Fruit fly (Drosophila melanogaster): ENCODE data around the gene sens.
A peak's percentile ranks its signal among the peaks of the same experiment; 100 is the strongest.

Gene sens

DNA sequence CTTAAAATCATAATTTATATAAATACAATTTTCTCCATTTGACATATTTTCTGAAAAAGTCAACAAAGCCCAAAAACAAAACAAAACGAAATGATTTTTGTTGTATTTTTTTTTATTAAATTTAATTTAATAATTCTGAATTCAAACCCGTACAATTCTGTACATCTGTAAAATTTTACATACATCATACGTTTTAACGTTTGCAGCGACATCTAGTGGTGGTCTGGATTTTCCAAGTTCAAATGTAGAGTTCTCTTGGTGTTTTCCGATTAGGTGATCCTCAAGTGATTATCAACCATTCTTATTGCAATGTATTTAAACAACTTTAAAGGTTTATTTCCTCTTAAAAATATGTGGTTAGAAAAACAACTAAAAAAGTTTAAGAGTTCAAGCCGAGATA lies 10.1 kb upstream of the sens start (continued):
- TF ChIP-seq ssp (GFP tag; IDR thresholded peaks at IDR 0.05) (no peak), Gsc (GFP tag; IDR thresholded peaks at IDR 0.05) (no peak), bsh (GFP tag; optimal IDR thresholded peaks at IDR 0.05) (peak in 1 of 2 experiments; percentile 16), jigr1 (GFP tag; IDR thresholded peaks at IDR 0.05) (no peak), Hand (GFP tag; optimal IDR thresholded peaks at IDR 0.05) (no peak), Camta (GFP tag; optimal IDR thresholded peaks at IDR 0.05) (peak; percentile 21), CG1792 (GFP tag; optimal IDR thresholded peaks at IDR 0.05) (no peak), stc (GFP tag; IDR thresholded peaks at IDR 0.05) (no peak), CG10209 (GFP tag; optimal IDR thresholded peaks at IDR 0.05) (no peak), CG16813 (GFP tag; IDR thresholded peaks at IDR 0.05; ENCODE audit: partially characterized antibody) (no peak), Mad (GFP tag; optimal IDR thresholded peaks at IDR 0.05) (peak; percentile 14), wek (GFP tag; optimal IDR thresholded peaks at IDR 0.05) (no peak), ranshi (GFP tag; IDR thresholded peaks at IDR 0.05) (no peak), CG1647 (GFP tag; optimal IDR thresholded peaks at IDR 0.05) (peak; percentile 20), Xbp1 (GFP tag; optimal IDR thresholded peaks at IDR 0.05) (peak; percentile 72), CG7745 (tag; optimal IDR thresholded peaks at IDR 0.05) (no peak), CG34376 (GFP tag; optimal IDR thresholded peaks at IDR 0.05) (no peak), D (optimal IDR thresholded peaks at IDR 0.05) (no peak), D (GFP tag; optimal IDR thresholded peaks at IDR 0.05) (no peak), fu2 (GFP tag; optimal IDR thresholded peaks at IDR 0.05) (no peak), CG10979 (tag; optimal IDR thresholded peaks at IDR 0.05) (peak; percentile 100), Doc3 (GFP tag; IDR thresholded peaks at IDR 0.05; ENCODE audit: partially characterized antibody) (no peak), sens-2 (GFP tag; IDR thresholded peaks at IDR 0.05) (no peak), Ets65A (GFP tag) (peak; percentile 70), CG3281 (GFP tag; optimal IDR thresholded peaks at IDR 0.05) (no peak), CG17912 (GFP tag; optimal IDR thresholded peaks at IDR 0.05) (no peak), Rx (GFP tag; IDR thresholded peaks at IDR 0.05) (no peak), tgo (GFP tag; IDR thresholded peaks at IDR 0.05) (0 out of 3 replicates have a peak, but pooled peaks have one; percentile 23), Oaz (GFP tag; IDR thresholded peaks at IDR 0.05) (no peak), bab2 (GFP tag; optimal IDR thresholded peaks at IDR 0.05) (peak; percentile 11), Doc2 (GFP tag; IDR thresholded peaks at IDR 0.05) (no peak), shn (GFP tag; optimal IDR thresholded peaks at IDR 0.05) (no peak), CG15479 (GFP tag; optimal IDR thresholded peaks at IDR 0.05) (no peak), CG5953 (GFP tag; IDR thresholded peaks at IDR 0.05) (no peak), Fer3 (tag; optimal IDR thresholded peaks at IDR 0.05) (no peak), MBD-R2 (GFP tag; IDR thresholded peaks at IDR 0.05) (peak; percentile 17; the same call in 1 of the 2 replicates), CG4404 (GFP tag; IDR thresholded peaks at IDR 0.05) (no peak), caup (GFP tag; optimal IDR thresholded peaks at IDR 0.05; ENCODE audit: severe bottlenecking) (no peak), Mes4 (GFP tag; optimal IDR thresholded peaks at IDR 0.05) (no peak), ttk (GFP tag; IDR thresholded peaks at IDR 0.05) (no peak), grau (tag; optimal IDR thresholded peaks at IDR 0.05) (peak; percentile 37), kah (GFP tag; optimal IDR thresholded peaks at IDR 0.05) (no peak), org-1 (GFP tag; optimal IDR thresholded peaks at IDR 0.05) (no peak), CG6175 (GFP tag; IDR thresholded peaks at IDR 0.05) (no peak), CG31365 (tag; optimal IDR thresholded peaks at IDR 0.05) (no peak), slp2 (GFP tag; optimal IDR thresholded peaks at IDR 0.05) (no peak), CG31441 (GFP tag; IDR thresholded peaks at IDR 0.05) (no peak), ATbp (GFP tag; optimal IDR thresholded peaks at IDR 0.05) (no peak), nom (GFP tag; optimal IDR thresholded peaks at IDR 0.05) (no peak), CG6689 (GFP tag; IDR thresholded peaks at IDR 0.05) (no peak), stwl (tag; optimal IDR thresholded peaks at IDR 0.05) (peak; percentile 61), CG10654 (GFP tag; optimal IDR thresholded peaks at IDR 0.05) (peak; percentile 33)
